Worm (Caenorhabditis elegans): Measurements from ENCODE around the gene ttr-34.
A peak's percentile ranks its signal among the peaks of the same experiment; 100 is the strongest.

Gene ttr-34

DNA sequence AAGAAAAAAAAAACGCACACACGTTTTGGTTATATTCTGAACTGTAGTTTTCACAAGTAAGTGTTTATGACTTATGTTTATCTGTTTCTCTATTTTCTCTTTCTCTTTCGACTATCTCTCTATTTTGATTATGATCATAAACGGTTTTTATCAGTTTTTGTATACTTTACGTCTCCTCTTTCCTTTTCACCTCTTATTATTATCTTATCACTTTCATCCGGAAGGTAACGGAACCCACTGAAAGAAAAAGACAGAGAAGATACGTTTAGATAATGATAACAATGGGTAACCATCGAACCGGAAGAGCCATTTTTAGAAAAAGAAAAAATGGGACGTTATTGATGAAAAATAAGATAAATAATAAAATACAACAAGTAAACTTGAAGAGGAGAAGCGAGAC, 26.1 kb downstream of the ttr-34 start:
- TF ChIP-seq bed-3 (GFP tag; optimal IDR thresholded peaks at IDR 0.05) = no peak
- TF ChIP-seq lin-32 (GFP tag; optimal IDR thresholded peaks at IDR 0.05) = no peak
- TF ChIP-seq unc-39 (tag; optimal IDR thresholded peaks at IDR 0.05) = no peak
- no peak for TF ChIP-seq hlh-1 (tag; optimal IDR thresholded peaks at IDR 0.05)
- TF ChIP-seq M03D4.4 (tag; optimal IDR thresholded peaks at IDR 0.05) = no peak
- peak; percentile 17 for TF ChIP-seq blmp-1 (tag; optimal IDR thresholded peaks at IDR 0.05)
- no peak for TF ChIP-seq mab-5 (tag; optimal IDR thresholded peaks at IDR 0.05)
- no peak for TF ChIP-seq unc-120 (tag; optimal IDR thresholded peaks at IDR 0.05; ENCODE audit: poor library complexity, severe bottlenecking)
- peak; percentile 57 for TF ChIP-seq elt-3 (tag; optimal IDR thresholded peaks at IDR 0.05)

- TF ChIP-seq mep-1 (tag; optimal IDR thresholded peaks at IDR 0.05) = no peak
- TF ChIP-seq lsy-2 (tag; optimal IDR thresholded peaks at IDR 0.05) = peak; percentile 2
- no peak for TF ChIP-seq pha-4 (tag; optimal IDR thresholded peaks at IDR 0.05)
- TF ChIP-seq drap-1 (GFP tag; optimal IDR thresholded peaks at IDR 0.05) = no peak
- no peak for TF ChIP-seq bed-3 (GFP tag; optimal IDR thresholded peaks at IDR 0.05)
- TF ChIP-seq nhr-12 (tag; optimal IDR thresholded peaks at IDR 0.05) = no peak
- no peak for TF ChIP-seq M03D4.4 (tag; optimal IDR thresholded peaks at IDR 0.05)
- peak; percentile 97 for TF ChIP-seq hlh-1 (tag; optimal IDR thresholded peaks at IDR 0.05)
- TF ChIP-seq ces-1 (GFP tag; optimal IDR thresholded peaks at IDR 0.05) = peak; percentile 23
- no peak for TF ChIP-seq ceh-43 (GFP tag; optimal IDR thresholded peaks at IDR 0.05)
- peak; percentile 27 for TF ChIP-seq mls-2 (tag; optimal IDR thresholded peaks at IDR 0.05)
- TF ChIP-seq nhr-2 (tag; optimal IDR thresholded peaks at IDR 0.05) = peak; percentile 88
- TF ChIP-seq unc-62 (GFP tag; optimal IDR thresholded peaks at IDR 0.05) = peak; percentile 84
- peak; percentile 70 for TF ChIP-seq unc-120 (tag; optimal IDR thresholded peaks at IDR 0.05; ENCODE audit: poor library complexity, severe bottlenecking)
- TF ChIP-seq unc-39 (tag; optimal IDR thresholded peaks at IDR 0.05) = no peak
- peak; percentile 94 for TF ChIP-seq elt-1 (tag; optimal IDR thresholded peaks at IDR 0.05; ENCODE audit: borderline replicate concordance, insufficient read depth)
- TF ChIP-seq ham-2 (GFP tag; optimal IDR thresholded peaks at IDR 0.05) = peak; percentile 33
- TF ChIP-seq zip-8 (tag; optimal IDR thresholded peaks at IDR 0.05) = peak; percentile 72
Measured at ce11 chrX:13169133-13169532, 29.5 kb downstream of the ttr-34 start.

ce11 chrX:13169975-13170374, 30.4 kb downstream of the ttr-34 start, which contains the start of gene mob-2:
mob-2 (minus strand) TSS chrX:13170075.
- no peak for TF ChIP-seq lsy-2 (tag; optimal IDR thresholded peaks at IDR 0.05)
- TF ChIP-seq ces-1 (GFP tag; optimal IDR thresholded peaks at IDR 0.05) = no peak
- TF ChIP-seq elt-3 (tag; optimal IDR thresholded peaks at IDR 0.05) = no peak
- TF ChIP-seq blmp-1 (tag; optimal IDR thresholded peaks at IDR 0.05) = no peak

DNA sequence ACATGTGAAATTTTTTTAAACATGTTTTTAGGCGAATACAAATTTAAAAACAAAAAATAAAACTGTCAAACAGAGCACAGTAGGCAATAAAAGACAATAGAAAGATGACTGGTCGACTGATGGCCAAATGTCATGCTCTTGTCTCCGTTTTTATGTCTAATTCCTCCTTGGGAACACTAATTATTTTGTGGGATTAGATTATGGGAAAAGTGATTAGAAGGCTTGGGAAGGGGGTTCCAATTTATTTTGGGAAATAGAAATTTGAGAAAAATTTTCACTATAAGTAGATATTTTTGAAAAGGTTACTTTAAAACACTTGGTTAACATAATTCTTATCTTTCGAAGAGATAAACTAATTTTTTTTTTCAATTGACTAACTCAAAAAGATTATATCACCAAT, 31.2 kb downstream of the ttr-34 start:
- peak; percentile 93 for TF ChIP-seq ces-1 (GFP tag; optimal IDR thresholded peaks at IDR 0.05)
- no peak for TF ChIP-seq nhr-76 (tag; optimal IDR thresholded peaks at IDR 0.05)

- TF ChIP-seq elt-1 (tag; optimal IDR thresholded peaks at IDR 0.05; ENCODE audit: borderline replicate concordance, insufficient read depth) (no peak), ceh-83 (GFP tag; optimal IDR thresholded peaks at IDR 0.05) (no peak), drap-1 (GFP tag; optimal IDR thresholded peaks at IDR 0.05) (no peak), nhr-76 (tag; optimal IDR thresholded peaks at IDR 0.05) (no peak), nhr-28 (tag; optimal IDR thresholded peaks at IDR 0.05) (no peak), sptf-1 (tag; optimal IDR thresholded peaks at IDR 0.05) (no peak), ceh-43 (GFP tag; optimal IDR thresholded peaks at IDR 0.05) (no peak), lin-32 (GFP tag; optimal IDR thresholded peaks at IDR 0.05) (no peak), hlh-1 (tag; optimal IDR thresholded peaks at IDR 0.05) (no peak), flh-1 (GFP tag; optimal IDR thresholded peaks at IDR 0.05) (no peak), ces-1 (GFP tag; optimal IDR thresholded peaks at IDR 0.05) (no peak), mep-1 (tag; optimal IDR thresholded peaks at IDR 0.05) (no peak), lin-13 (tag; optimal IDR thresholded peaks at IDR 0.05) (no peak), unc-120 (tag; optimal IDR thresholded peaks at IDR 0.05; ENCODE audit: poor library complexity, severe bottlenecking) (no peak), ceh-39 (tag; optimal IDR thresholded peaks at IDR 0.05) (no peak), nhr-237 (tag; optimal IDR thresholded peaks at IDR 0.05) (no peak), nhr-12 (tag; optimal IDR thresholded peaks at IDR 0.05) (no peak), tbx-8 (GFP tag; optimal IDR thresholded peaks at IDR 0.05) (no peak), mab-5 (tag; optimal IDR thresholded peaks at IDR 0.05) (no peak), M03D4.4 (tag; optimal IDR thresholded peaks at IDR 0.05) (no peak)
Measured at ce11 chrX:13171206-13171605, 31.6 kb downstream of the ttr-34 start.
